Worm (Caenorhabditis elegans): ENCODE measurements around the gene C03B1.7.

DNA sequence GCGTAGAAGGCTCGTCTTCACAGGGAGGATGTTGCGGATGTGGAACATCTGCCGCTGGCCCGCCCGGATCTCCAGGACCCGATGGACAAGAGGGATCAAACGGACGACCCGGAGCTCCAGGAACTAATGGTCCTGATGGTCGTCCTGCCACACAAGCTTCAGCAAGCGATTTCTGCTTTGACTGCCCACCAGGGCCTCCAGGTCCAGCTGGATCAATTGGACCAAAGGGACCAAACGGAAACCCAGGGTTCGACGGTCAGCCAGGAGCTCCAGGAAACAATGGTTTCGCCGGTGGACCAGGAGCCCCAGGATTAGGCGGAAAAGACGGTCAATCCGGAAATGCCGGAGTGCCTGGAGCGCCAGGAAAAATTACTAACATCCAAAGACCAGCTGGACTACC lies 7.0 kb upstream of the C03B1.7 start:
- no peak for TF ChIP-seq dao-5 (tag; optimal IDR thresholded peaks at IDR 0.05)
- no peak for TF ChIP-seq him-1 (tag; optimal IDR thresholded peaks at IDR 0.05)
- no peak for TF ChIP-seq W03F9.2 (tag; optimal IDR thresholded peaks at IDR 0.05)

Data from whole organism, L4/young adult.